Worm (Caenorhabditis elegans): Measurements from ENCODE around the gene ZK563.7.

The ZK563.7 gene

DNA sequence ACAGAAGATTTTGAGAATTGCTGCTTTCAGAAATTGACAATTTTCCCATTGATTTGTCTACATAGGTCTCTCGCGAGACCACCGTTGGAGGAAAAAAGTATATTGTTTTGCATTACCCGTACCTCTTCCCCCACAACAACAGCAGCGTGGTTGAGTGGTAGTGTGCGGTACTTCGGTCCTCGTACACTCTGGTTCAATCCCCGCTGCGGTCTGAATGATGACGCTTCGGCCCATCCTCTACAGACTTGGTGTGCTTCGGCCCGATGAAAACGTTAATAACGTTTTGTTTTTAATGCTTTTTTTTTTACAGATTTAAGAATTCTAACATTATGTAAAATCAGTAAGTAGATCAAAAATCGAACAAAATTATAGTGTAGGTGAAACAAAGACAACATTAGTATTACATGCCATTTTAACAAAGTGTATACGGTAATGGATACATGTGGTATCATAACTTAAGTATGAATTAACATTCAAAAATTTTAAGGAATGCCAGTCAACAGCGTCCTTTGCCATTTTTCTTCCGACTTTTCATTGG, 32.3 kb upstream of the ZK563.7 start, which contains the start of gene ZK816.3 (continued):
- TF ChIP-seq ceh-45 (GFP tag; IDR thresholded peaks at IDR 0.05) (no peak), ahr-1 (tag; optimal IDR thresholded peaks at IDR 0.05) (no peak), pag-3 (tag; optimal IDR thresholded peaks at IDR 0.05; ENCODE audit: borderline replicate concordance) (no peak), nfya-1 (tag; optimal IDR thresholded peaks at IDR 0.05) (peak; percentile 22), ceh-31 (tag; optimal IDR thresholded peaks at IDR 0.05) (peak; percentile 36), eyg-1 (tag; optimal IDR thresholded peaks at IDR 0.05) (peak; percentile 30), unc-3 (GFP tag; conservative IDR thresholded peaks at IDR 0.05) (peak; percentile 46; the same call in 1 of the 2 replicates), unc-3 (tag; optimal IDR thresholded peaks at IDR 0.05) (no peak), ceh-6 (GFP tag; optimal IDR thresholded peaks at IDR 0.05) (peak; percentile 75), hlh-8 (tag; optimal IDR thresholded peaks at IDR 0.05) (peak; percentile 23), fkh-6 (tag; optimal IDR thresholded peaks at IDR 0.05) (peak; percentile 69), npax-4 (tag; optimal IDR thresholded peaks at IDR 0.05) (no peak), zip-5 (tag; optimal IDR thresholded peaks at IDR 0.05) (no peak), unc-42 (tag; optimal IDR thresholded peaks at IDR 0.05) (no peak), ceh-14 (tag; optimal IDR thresholded peaks at IDR 0.05) (peak; percentile 4), K02D7.2 (tag; optimal IDR thresholded peaks at IDR 0.05) (no peak), rnt-1 (tag; optimal IDR thresholded peaks at IDR 0.05) (peak; percentile 35), fax-1 (tag; optimal IDR thresholded peaks at IDR 0.05) (peak; percentile 35), T23F11.4 (GFP tag; optimal IDR thresholded peaks at IDR 0.05) (no peak), ztf-16 (tag; optimal IDR thresholded peaks at IDR 0.05) (no peak), nhr-232 (tag; optimal IDR thresholded peaks at IDR 0.05) (peak; percentile 74), C08G9.2 (tag; optimal IDR thresholded peaks at IDR 0.05) (peak; percentile 43), pha-4 (tag; optimal IDR thresholded peaks at IDR 0.05) (no peak), pat-9 (tag; optimal IDR thresholded peaks at IDR 0.05) (peak; percentile 71), syd-9 (tag; optimal IDR thresholded peaks at IDR 0.05) (no peak), tbx-2 (tag; optimal IDR thresholded peaks at IDR 0.05) (peak; percentile 72)

DNA sequence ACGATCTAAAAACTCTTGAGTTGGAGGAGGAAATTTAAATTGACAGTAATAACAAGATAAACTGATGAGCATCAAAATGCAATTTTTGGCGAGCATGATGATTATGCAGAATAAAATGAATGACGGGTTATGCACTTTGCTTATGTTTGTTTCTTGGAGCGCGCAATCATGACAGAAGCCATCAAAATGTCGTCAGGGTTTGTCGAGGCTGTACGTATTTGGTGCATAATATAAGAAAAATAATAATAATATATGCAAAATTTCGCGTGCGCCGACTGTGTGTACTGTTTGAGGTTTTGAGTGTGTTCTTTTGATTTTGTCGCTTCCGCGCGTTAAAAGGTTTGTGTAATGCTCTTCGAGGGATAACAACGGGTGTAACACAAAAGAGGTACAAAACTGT, 30.0 kb upstream of the ZK563.7 start, which contains the start of gene nspg-4:
Gene nspg-4, minus strand, starts transcription at position 101 of the 400 bp plus-strand sequence.
- TF ChIP-seq K02D7.2 (tag; optimal IDR thresholded peaks at IDR 0.05) (no peak), ceh-31 (tag; optimal IDR thresholded peaks at IDR 0.05) (no peak), ceh-22 (tag; optimal IDR thresholded peaks at IDR 0.05) (no peak), hlh-8 (tag; optimal IDR thresholded peaks at IDR 0.05) (no peak), F13H6.1 (tag; optimal IDR thresholded peaks at IDR 0.05) (no peak), T23F11.4 (GFP tag; optimal IDR thresholded peaks at IDR 0.05) (no peak), pha-4 (tag; optimal IDR thresholded peaks at IDR 0.05) (no peak)

DNA sequence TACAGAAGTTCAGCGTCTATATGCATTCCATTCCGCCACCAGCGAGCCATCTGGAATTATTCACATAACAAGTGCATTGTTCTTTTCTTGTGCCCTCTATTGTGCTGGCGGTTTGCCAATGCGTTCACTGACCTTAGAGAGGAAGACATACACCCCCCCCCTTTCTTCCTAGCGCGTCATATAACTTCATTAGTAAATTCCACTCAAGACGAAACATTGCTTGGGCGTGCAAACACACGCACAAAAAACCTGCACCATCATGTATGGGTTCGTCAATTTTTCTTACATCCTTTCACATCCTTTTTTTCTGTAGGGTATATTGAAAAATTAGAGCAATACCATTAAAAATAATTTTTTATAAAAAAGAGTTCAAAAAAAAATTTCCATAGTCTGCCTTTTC, 28.7 kb upstream of the ZK563.7 start, which contains the start of gene ZK816.1:
Gene ZK816.1, plus strand, starts transcription at position 187 of the 400 bp plus-strand sequence.
- TF ChIP-seq pat-9 (tag; optimal IDR thresholded peaks at IDR 0.05) (no peak), odd-2 (tag; optimal IDR thresholded peaks at IDR 0.05) (no peak), T23F11.4 (GFP tag; optimal IDR thresholded peaks at IDR 0.05) (no peak), pqm-1 (tag; optimal IDR thresholded peaks at IDR 0.05) (no peak), ceh-18 (tag; optimal IDR thresholded peaks at IDR 0.05) (no peak), ceh-31 (tag; optimal IDR thresholded peaks at IDR 0.05) (peak; percentile 47), sox-2 (GFP tag; IDR thresholded peaks at IDR 0.05) (peak; percentile 23; the same call in 1 of the 2 replicates), pha-2 (tag; optimal IDR thresholded peaks at IDR 0.05) (no peak), mec-3 (tag; optimal IDR thresholded peaks at IDR 0.05; ENCODE audit: borderline replicate concordance) (no peak), unc-3 (GFP tag; conservative IDR thresholded peaks at IDR 0.05) (no peak), unc-3 (tag; optimal IDR thresholded peaks at IDR 0.05) (no peak), unc-55 (GFP tag; optimal IDR thresholded peaks at IDR 0.05) (no peak), tbx-7 (tag; optimal IDR thresholded peaks at IDR 0.05) (no peak), fkh-10 (GFP tag; optimal IDR thresholded peaks at IDR 0.05) (no peak), ztf-16 (tag; optimal IDR thresholded peaks at IDR 0.05) (no peak), K09A11.1 (tag; optimal IDR thresholded peaks at IDR 0.05; ENCODE audit: insufficient read depth) (no peak), ttx-3 (tag; optimal IDR thresholded peaks at IDR 0.05) (no peak), ceh-6 (GFP tag; optimal IDR thresholded peaks at IDR 0.05) (no peak), eyg-1 (tag; optimal IDR thresholded peaks at IDR 0.05) (no peak), fkh-6 (tag; optimal IDR thresholded peaks at IDR 0.05) (no peak), ceh-45 (GFP tag; IDR thresholded peaks at IDR 0.05) (no peak), ama-1 (optimal IDR thresholded peaks at IDR 0.05) (no peak), ref-2 (tag; optimal IDR thresholded peaks at IDR 0.05) (peak; percentile 8), C08G9.2 (tag; optimal IDR thresholded peaks at IDR 0.05) (no peak), lim-6 (tag; optimal IDR thresholded peaks at IDR 0.05) (no peak), nhr-11 (tag; optimal IDR thresholded peaks at IDR 0.05) (no peak), pag-3 (tag; optimal IDR thresholded peaks at IDR 0.05; ENCODE audit: borderline replicate concordance) (no peak), npax-4 (tag; optimal IDR thresholded peaks at IDR 0.05) (no peak), elt-4 (tag; optimal IDR thresholded peaks at IDR 0.05) (no peak), ceh-30 (tag; optimal IDR thresholded peaks at IDR 0.05) (no peak), unc-42 (tag; optimal IDR thresholded peaks at IDR 0.05) (peak; percentile 69), hlh-6 (tag; optimal IDR thresholded peaks at IDR 0.05) (no peak)
